Fruit fly (Drosophila melanogaster) whole organism, embryonic: ENCODE measurements around the gene Dic1.

Experiments used
- Adf1 ChIP-seq: fragments of 200-800 bp; sonication (Bioruptor generic); IDR thresholded peaks from 2 replicates; pipeline ENCODE4 v1.3.6; 2022; ENCODE audit warnings: missing biosample characterization, missing genetic modification characterization
- Atf-2 ChIP-seq: fragments of 200-800 bp; sonication (Bioruptor generic); optimal IDR thresholded peaks from 2 replicates; lab custom pipeline; 2016; ENCODE audit warnings: missing biosample characterization, missing genetic modification characterization
- Awh ChIP-seq: fragments of 200-800 bp; sonication (Bioruptor generic); IDR thresholded peaks from 2 replicates; pipeline ENCODE4, ENCODE4 v1.3.6; 2022; ENCODE audit warnings: missing biosample characterization, missing genetic modification characterization
- B-H2 ChIP-seq: fragments of 200-800 bp; sonication (Bioruptor generic); optimal IDR thresholded peaks from 2 replicates; lab custom pipeline; 2018; ENCODE audit warnings: missing biosample characterization, mild to moderate bottlenecking, missing genetic modification characterization
- CG1024 ChIP-seq: fragments of 200-800 bp; sonication (Bioruptor generic); IDR thresholded peaks from 2 replicates; pipeline ENCODE4 v1.3.6; 2022; ENCODE audit warnings: missing biosample characterization, missing genetic modification characterization
- CG10543 ChIP-seq: fragments of 200-800 bp; sonication (Bioruptor generic); optimal IDR thresholded peaks from 3 replicates; lab custom pipeline; 2017; ENCODE audit warnings: missing biosample characterization, mild to moderate bottlenecking, missing genetic modification characterization, moderate library complexity
- CG10565 ChIP-seq: fragments of 200-800 bp; sonication (Bioruptor generic); optimal IDR thresholded peaks from 3 replicates; lab custom pipeline; 2016; ENCODE audit warnings: missing biosample characterization, mild to moderate bottlenecking, missing genetic modification characterization
- CG13287 ChIP-seq: fragments of 200-800 bp; sonication (Bioruptor generic); IDR thresholded peaks from 2 replicates; pipeline ENCODE4 v1.3.6; 2022; ENCODE audit warnings: missing biosample characterization, missing genetic modification characterization; ENCODE audit not compliant: partially characterized antibody
- CG17612 ChIP-seq: fragments of 200-800 bp; sonication (Bioruptor generic); IDR thresholded peaks from 2 replicates; pipeline ENCODE4 v1.3.6; 2022; ENCODE audit warnings: missing biosample characterization, missing genetic modification characterization
- CG30403 ChIP-seq: fragments of 200-800 bp; sonication (Bioruptor generic); optimal IDR thresholded peaks from 3 replicates; lab custom pipeline; 2016; ENCODE audit warnings: missing biosample characterization, missing genetic modification characterization
- CG31441 ChIP-seq: fragments of 200-800 bp; sonication (Bioruptor generic); IDR thresholded peaks from 2 replicates; pipeline ENCODE4 v1.3.6; 2022; ENCODE audit warnings: missing biosample characterization, missing genetic modification characterization
- CG34224 ChIP-seq: fragments of 200-800 bp; sonication (Bioruptor generic); IDR thresholded peaks from 3 replicates; pipeline ENCODE4 v1.3.6; 2022; ENCODE audit warnings: missing biosample characterization, missing genetic modification characterization; ENCODE audit not compliant: partially characterized antibody
- CG3838 ChIP-seq: fragments of 200-800 bp; sonication (Bioruptor generic); optimal IDR thresholded peaks from 3 replicates; lab custom pipeline; 2016; ENCODE audit warnings: missing biosample characterization, missing genetic modification characterization
- CG4854 ChIP-seq: fragments of 200-800 bp; sonication (Bioruptor generic); optimal IDR thresholded peaks from 2 replicates; lab custom pipeline; 2016; ENCODE audit warnings: missing biosample characterization, missing genetic modification characterization, inconsistent platforms
- CG8359 ChIP-seq: fragments of 200-800 bp; sonication (Bioruptor generic); optimal IDR thresholded peaks from 2 replicates; lab custom pipeline; 2017; ENCODE audit warnings: missing biosample characterization, mild to moderate bottlenecking, missing genetic modification characterization, borderline replicate concordance
- CG9437 ChIP-seq: fragments of 200-800 bp; sonication (Bioruptor generic); optimal IDR thresholded peaks from 2 replicates; lab custom pipeline; 2018; ENCODE audit warnings: missing biosample characterization, mild to moderate bottlenecking, missing genetic modification characterization
- CkIIα-i1 ChIP-seq: fragments of 200-800 bp; sonication (Bioruptor generic); IDR thresholded peaks from 2 replicates; pipeline ENCODE4 v1.3.6; 2022; ENCODE audit warnings: missing biosample characterization, missing genetic modification characterization
- Fer3 ChIP-seq: fragments of 200-800 bp; sonication (Bioruptor generic); optimal IDR thresholded peaks from 2 replicates; lab custom pipeline; 2018; ENCODE audit warnings: missing biosample characterization, mild to moderate bottlenecking, missing genetic modification characterization, moderate library complexity
- GATAe ChIP-seq: fragments of 200-800 bp; sonication (Bioruptor generic); conservative IDR thresholded peaks from 2 replicates; pipeline ENCODE4 v1.3.6; 2022; ENCODE audit warnings: missing biosample characterization, missing genetic modification characterization
- H15 ChIP-seq: fragments of 200-800 bp; sonication (Bioruptor generic); IDR thresholded peaks from 3 replicates; pipeline ENCODE4 v1.3.6; 2022; ENCODE audit warnings: missing biosample characterization, missing genetic modification characterization
- HLH4C ChIP-seq: fragments of 200-800 bp; sonication (Bioruptor generic); IDR thresholded peaks from 3 replicates; pipeline ENCODE4 v1.3.6; 2022; ENCODE audit warnings: missing biosample characterization, missing genetic modification characterization; ENCODE audit not compliant: partially characterized antibody
- Hand ChIP-seq: fragments of 200-800 bp; sonication (Bioruptor generic); optimal IDR thresholded peaks from 2 replicates; lab custom pipeline; 2017; ENCODE audit warnings: mild to moderate bottlenecking, missing biosample characterization, missing genetic modification reagents, missing genetic modification characterization
- Lpt ChIP-seq: fragments of >200 bp; optimal IDR thresholded peaks from 2 replicates; lab custom pipeline; 2018; ENCODE audit warnings: missing biosample characterization, missing genetic modification characterization
- Max ChIP-seq: fragments of 200-800 bp; sonication (Bioruptor generic); optimal IDR thresholded peaks from 2 replicates; lab custom pipeline; 2016; ENCODE audit warnings: missing biosample characterization, mild to moderate bottlenecking, missing genetic modification characterization
- Rfx ChIP-seq: fragments of 200-800 bp; sonication (Bioruptor generic); IDR thresholded peaks from 2 replicates; pipeline ENCODE4 v1.3.6; 2022; ENCODE audit warnings: missing biosample characterization, missing genetic modification characterization
- Six4 ChIP-seq: fragments of 200-800 bp; sonication (Bioruptor generic); optimal IDR thresholded peaks from 2 replicates; lab custom pipeline; 2016; ENCODE audit warnings: missing biosample characterization, missing genetic modification characterization
- Taf1 ChIP-seq: fragments of 200-800 bp; sonication (Bioruptor generic); IDR thresholded peaks from 2 replicates; pipeline ENCODE4 v1.3.6; 2022; ENCODE audit warnings: missing biosample characterization, missing genetic modification characterization
- Xbp1 ChIP-seq: fragments of 200-800 bp; sonication (Bioruptor generic); optimal IDR thresholded peaks from 3 replicates; lab custom pipeline; 2016; ENCODE audit warnings: missing biosample characterization, mild to moderate bottlenecking, missing genetic modification characterization
- ap ChIP-seq: fragments of 200-800 bp; sonication (Bioruptor generic); IDR thresholded peaks from 2 replicates; pipeline ENCODE4 v1.3.6; 2022; ENCODE audit warnings: missing biosample characterization, missing genetic modification characterization
- br ChIP-seq: fragments of >200 bp; optimal IDR thresholded peaks from 2 replicates; lab custom pipeline; 2017
- cg ChIP-seq: fragments of 200-800 bp; sonication (Bioruptor generic); optimal IDR thresholded peaks from 3 replicates; lab custom pipeline; 2019; ENCODE audit warnings: missing biosample characterization, mild to moderate bottlenecking, missing genetic modification characterization, moderate library complexity
- croc ChIP-seq: fragments of 200-800 bp; sonication (Bioruptor generic); conservative IDR thresholded peaks from 3 replicates; pipeline ENCODE4 v1.3.6; 2022; ENCODE audit warnings: missing biosample characterization, missing genetic modification characterization
- dimm ChIP-seq: fragments of 200-800 bp; sonication (Bioruptor generic); IDR thresholded peaks from 2 replicates; pipeline ENCODE4 v1.3.6; 2022; ENCODE audit warnings: missing biosample characterization, missing genetic modification characterization
- emc ChIP-seq: fragments of 200-800 bp; sonication (Bioruptor generic); optimal IDR thresholded peaks from 2 replicates; lab custom pipeline; 2016; ENCODE audit warnings: missing biosample characterization, missing genetic modification characterization
- fru ChIP-seq: fragments of >200 bp; optimal IDR thresholded peaks from 2 replicates; lab custom pipeline; 2017
- gsb ChIP-seq: fragments of 200-800 bp; sonication (Bioruptor generic); IDR thresholded peaks from 2 replicates; pipeline ENCODE4 v1.3.6; 2022; ENCODE audit warnings: missing biosample characterization, missing genetic modification characterization
- inv ChIP-seq: fragments of 200-800 bp; sonication (Bioruptor generic); IDR thresholded peaks from 2 replicates; pipeline ENCODE4 v1.3.6; 2022; ENCODE audit warnings: missing biosample characterization, missing genetic modification characterization; ENCODE audit not compliant: partially characterized antibody
- jigr1 ChIP-seq: fragments of 200-800 bp; sonication (Bioruptor generic); IDR thresholded peaks from 3 replicates; pipeline ENCODE4 v1.3.6; 2022; ENCODE audit warnings: missing biosample characterization, missing genetic modification characterization
- kay ChIP-seq: fragments of 200-800 bp; sonication (Bioruptor generic); optimal IDR thresholded peaks from 2 replicates; lab custom pipeline; 2016; ENCODE audit warnings: missing biosample characterization, missing genetic modification characterization
- ken ChIP-seq: fragments of 200-800 bp; sonication (Bioruptor generic); IDR thresholded peaks from 3 replicates; pipeline ENCODE4 v1.3.6; 2022; ENCODE audit warnings: missing biosample characterization, missing genetic modification characterization
- odd ChIP-seq: fragments of 200-800 bp; sonication (Bioruptor generic); optimal IDR thresholded peaks from 2 replicates; lab custom pipeline; 2017; ENCODE audit warnings: missing biosample characterization, mild to moderate bottlenecking, missing genetic modification characterization
- otp ChIP-seq: fragments of 200-800 bp; sonication (Bioruptor generic); IDR thresholded peaks from 3 replicates; pipeline ENCODE4, ENCODE4 v1.3.6; 2022; ENCODE audit warnings: missing biosample characterization, missing genetic modification characterization
- pb ChIP-seq: fragments of 200-800 bp; sonication (Bioruptor generic); optimal IDR thresholded peaks from 3 replicates; lab custom pipeline; 2016; ENCODE audit warnings: missing biosample characterization, missing genetic modification characterization
- ranshi ChIP-seq: fragments of 200-800 bp; sonication (Bioruptor generic); IDR thresholded peaks from 2 replicates; pipeline ENCODE4 v1.3.6; 2022; ENCODE audit warnings: missing biosample characterization, missing genetic modification characterization
- sima ChIP-seq: fragments of 200-800 bp; sonication (Bioruptor generic); optimal IDR thresholded peaks from 2 replicates; lab custom pipeline; 2016; ENCODE audit warnings: missing biosample characterization, missing genetic modification characterization
- slbo ChIP-seq: fragments of 200-800 bp; sonication (Bioruptor generic); IDR thresholded peaks from 2 replicates; pipeline ENCODE4 v1.3.6; 2022; ENCODE audit warnings: missing biosample characterization, missing genetic modification characterization
- slou ChIP-seq: fragments of 200-800 bp; sonication (Bioruptor generic); optimal IDR thresholded peaks from 3 replicates; lab custom pipeline; 2016; ENCODE audit warnings: missing biosample characterization, missing genetic modification characterization
- so ChIP-seq: fragments of 200-800 bp; sonication (Bioruptor generic); IDR thresholded peaks from 3 replicates; pipeline ENCODE4 v1.3.6; 2022; ENCODE audit warnings: missing biosample characterization, missing genetic modification characterization
- stwl ChIP-seq: fragments of 200-800 bp; sonication (Bioruptor generic); optimal IDR thresholded peaks from 3 replicates; lab custom pipeline; 2018; ENCODE audit warnings: missing biosample characterization, mild to moderate bottlenecking, missing genetic modification characterization, moderate library complexity
- tin ChIP-seq: fragments of 200-800 bp; sonication (Bioruptor generic); optimal IDR thresholded peaks from 3 replicates; lab custom pipeline; 2016; ENCODE audit warnings: missing biosample characterization, missing genetic modification characterization
- tup ChIP-seq: fragments of 200-800 bp; sonication (Bioruptor generic); optimal IDR thresholded peaks from 2 replicates; lab custom pipeline; 2016; ENCODE audit warnings: missing biosample characterization, mild to moderate bottlenecking, missing genetic modification characterization, moderate library complexity
- twi ChIP-seq: fragments of 200-800 bp; optimal IDR thresholded peaks from 2 replicates; lab custom pipeline; 2019; ENCODE audit warnings: missing biosample characterization, mild to moderate bottlenecking, missing genetic modification characterization, moderate library complexity
- zf30C ChIP-seq: fragments of 200-800 bp; sonication (Bioruptor generic); optimal IDR thresholded peaks from 3 replicates; lab custom pipeline; 2018; ENCODE audit warnings: missing biosample characterization, mild to moderate bottlenecking, missing genetic modification characterization

The Dic1 gene

DNA sequence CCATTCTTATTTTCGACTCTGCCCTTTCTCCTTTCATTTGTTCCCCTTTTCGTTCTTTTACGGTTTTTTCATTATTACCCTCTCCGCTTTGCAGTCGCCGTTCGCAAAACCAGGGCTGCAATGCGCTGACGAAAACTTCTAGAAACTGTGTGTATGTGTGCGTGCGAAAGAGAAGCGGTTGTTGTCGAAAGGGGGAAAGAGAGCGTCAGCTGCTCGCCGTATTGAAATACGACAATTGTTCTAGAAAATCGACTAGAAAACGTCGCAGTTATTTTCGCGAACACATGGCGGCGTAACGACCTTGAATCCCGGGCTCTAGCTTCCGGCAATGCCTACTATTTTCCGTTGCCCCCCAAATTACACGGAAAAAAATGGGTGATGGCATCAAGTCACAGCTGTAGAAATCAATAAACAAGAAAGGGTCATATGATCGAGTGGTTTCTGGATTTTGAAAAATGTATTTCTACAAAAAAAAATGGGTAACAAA lies 18.0 kb downstream of the Dic1 start (continued):
- TF ChIP-seq CG3838 (no peak), Rfx (GFP tag; lab: Robert Waterston, UW) (peak; percentile 46; the same call in 1 of the 2 replicates), ken (GFP tag; lab: Robert Waterston, UW) (no peak), croc (no peak), br (lab: Kevin White, UChicago) (no peak), CG31441 (no peak), odd (GFP tag; lab: Kevin White, UChicago) (no peak), twi (tag; lab: Kevin White, UChicago) (peak; percentile 1), CG8359 (GFP tag; lab: Kevin White, UChicago) (no peak), slbo (GFP tag; lab: Robert Waterston, UW) (peak; percentile 58), Taf1 (GFP tag; lab: Robert Waterston, UW) (no peak), jigr1 (GFP tag; lab: Robert Waterston, UW) (no peak), CG34224 (GFP tag; lab: Robert Waterston, UW) (peak; percentile 64), Fer3 (tag; lab: Kevin White, UChicago) (peak; percentile 5), CG10565 (GFP tag; lab: Kevin White, UChicago) (no peak), Six4 (GFP tag; lab: Kevin White, UChicago) (peak; percentile 5), ap (GFP tag; lab: Robert Waterston, UW) (no peak), zf30C (peak; percentile 86), CG13287 (GFP tag; lab: Robert Waterston, UW) (peak; percentile 31), tup (no peak), Awh (GFP tag; lab: Robert Waterston, UW) (no peak), cg (GFP tag; lab: Kevin White, UChicago) (peak; percentile 95), CG30403 (GFP tag; lab: Kevin White, UChicago) (peak; percentile 16), fru (lab: Kevin White, UChicago) (no peak), GATAe (GFP tag; lab: Robert Waterston, UW) (no peak), tin (GFP tag; lab: Kevin White, UChicago) (no peak), inv (GFP tag; lab: Robert Waterston, UW) (no peak), pb (GFP tag; lab: Kevin White, UChicago) (peak; percentile 11), CG10543 (peak; percentile 24), ranshi (GFP tag; lab: Robert Waterston, UW) (no peak), Xbp1 (GFP tag; lab: Kevin White, UChicago) (no peak), gsb (GFP tag; lab: Robert Waterston, UW) (no peak), HLH4C (GFP tag; lab: Robert Waterston, UW) (no peak), Lpt (GFP tag; lab: Kevin White, UChicago) (no peak), emc (GFP tag; lab: Kevin White, UChicago) (no peak), Hand (GFP tag; lab: Kevin White, UChicago) (no peak), Adf1 (GFP tag; lab: Robert Waterston, UW) (peak; percentile 34), sima (GFP tag; lab: Kevin White, UChicago) (no peak), CG4854 (GFP tag; lab: Kevin White, UChicago) (no peak), H15 (GFP tag; lab: Robert Waterston, UW) (no peak), Atf-2 (GFP tag; lab: Kevin White, UChicago) (no peak), B-H2 (GFP tag; lab: Kevin White, UChicago) (no peak), dimm (GFP tag; lab: Robert Waterston, UW) (no peak), so (GFP tag; lab: Robert Waterston, UW) (no peak), Max (GFP tag; lab: Kevin White, UChicago) (peak; percentile 3), kay (no peak), stwl (peak; percentile 7), CG1024 (GFP tag; lab: Robert Waterston, UW) (no peak), CG17612 (GFP tag; lab: Robert Waterston, UW) (no peak), CG9437 (GFP tag; lab: Kevin White, UChicago) (no peak), otp (GFP tag; lab: Robert Waterston, UW) (no peak), CkIIα-i1 (GFP tag; lab: Robert Waterston, UW) (no peak), slou (GFP tag; lab: Kevin White, UChicago) (no peak)
